Worm (Caenorhabditis elegans): ENCODE data around the gene algn-9.

The algn-9 gene

DNA sequence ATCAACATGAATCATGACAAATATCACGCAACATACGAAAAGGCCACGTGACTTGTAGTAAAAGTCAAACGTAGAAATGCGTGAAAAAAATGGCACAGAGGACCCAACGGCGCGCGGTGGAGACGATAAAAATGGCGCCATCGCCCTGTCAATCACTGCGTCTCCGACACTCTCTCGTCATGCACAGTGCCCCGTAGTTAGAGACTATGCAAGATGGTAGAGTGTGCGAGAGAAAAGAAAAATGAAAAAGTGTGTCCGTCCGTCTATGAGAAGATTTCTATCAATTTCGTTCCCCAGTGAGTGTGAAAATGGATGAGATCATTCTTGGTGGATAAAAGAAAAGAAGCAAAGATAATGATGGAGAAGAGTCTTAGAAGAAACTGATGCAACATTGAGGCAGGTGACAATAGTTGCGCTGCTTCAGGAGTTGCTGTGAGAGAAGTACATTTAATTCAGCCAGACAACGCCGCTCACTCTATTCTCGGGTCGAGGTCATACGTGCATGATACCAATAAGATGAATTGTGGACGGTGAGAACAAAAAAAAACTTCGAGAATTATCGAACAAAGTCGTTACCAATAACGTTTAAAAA lies 28.6 kb upstream of the algn-9 start (continued):
- TF ChIP-seq ceh-62 (tag; optimal IDR thresholded peaks at IDR 0.05) = no peak
- no peak for TF ChIP-seq ceh-28 (tag; optimal IDR thresholded peaks at IDR 0.05)
- TF ChIP-seq F37D6.2 (tag; optimal IDR thresholded peaks at IDR 0.05) = no peak
- no peak for TF ChIP-seq T26A8.4 (GFP tag; IDR thresholded peaks at IDR 0.05)
- no peak for TF ChIP-seq jun-1 (tag; optimal IDR thresholded peaks at IDR 0.05)
- peak in 1 of 2 experiments; percentile 26 for TF ChIP-seq daf-16 (GFP tag; optimal IDR thresholded peaks at IDR 0.05)
- peak; percentile 26 for TF ChIP-seq daf-16 (tag; optimal IDR thresholded peaks at IDR 0.05)
- no peak for TF ChIP-seq zip-11 (GFP tag; IDR thresholded peaks at IDR 0.05)
- no peak for TF ChIP-seq sdz-12 (GFP tag; optimal IDR thresholded peaks at IDR 0.05)

DNA sequence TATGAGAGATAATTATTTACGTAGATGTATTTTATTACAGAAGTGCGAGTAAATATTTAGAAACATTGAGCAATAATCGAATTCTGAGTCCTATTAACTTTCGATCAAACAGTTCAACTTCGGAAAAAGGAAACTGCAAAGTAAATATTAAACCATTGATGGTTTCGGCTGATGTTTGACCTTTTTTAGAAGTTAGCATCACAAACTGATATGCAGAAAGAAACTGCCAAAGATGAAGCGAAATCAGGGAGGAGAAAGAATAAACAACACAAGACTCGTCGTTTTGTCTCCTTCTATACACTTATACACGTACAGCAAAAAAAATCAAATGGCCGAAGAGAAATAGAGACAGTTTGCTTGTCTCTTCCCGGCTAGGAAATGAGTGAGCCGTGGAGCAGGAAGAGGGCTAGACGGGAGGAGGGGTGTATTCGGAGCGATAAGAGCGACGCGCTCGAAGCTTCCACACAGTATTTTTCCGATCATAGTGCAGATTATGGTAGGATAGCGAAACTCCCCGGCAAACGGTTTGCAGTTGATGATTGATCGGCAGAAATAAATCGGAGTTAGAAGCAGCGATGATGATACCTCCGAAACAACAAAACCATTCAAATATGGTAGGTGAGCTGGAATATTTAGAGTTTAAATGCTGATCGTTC lies 27.5 kb upstream of the algn-9 start:
- TF ChIP-seq hmg-1.1 (GFP tag; IDR thresholded peaks at IDR 0.05) = no peak
- peak; percentile 36 for TF ChIP-seq hlh-11 (tag; optimal IDR thresholded peaks at IDR 0.05)
- TF ChIP-seq lir-3 (tag; optimal IDR thresholded peaks at IDR 0.05) = no peak
- 0 out of 2 replicates have a peak, but pooled peaks have one; percentile 24 for TF ChIP-seq nhr-41 (GFP tag; IDR thresholded peaks at IDR 0.05)
- no peak for TF ChIP-seq nhr-111 (GFP tag; optimal IDR thresholded peaks at IDR 0.05)
- TF ChIP-seq T26A8.4 (GFP tag; IDR thresholded peaks at IDR 0.05) = no peak; the same call in 1 of the 2 replicates
- TF ChIP-seq nhr-28 (tag; optimal IDR thresholded peaks at IDR 0.05) = peak; percentile 16
- TF ChIP-seq ceh-28 (tag; optimal IDR thresholded peaks at IDR 0.05) = no peak
- peak; percentile 47; the same call in 1 of the 2 replicates for TF ChIP-seq set-16 (GFP tag; IDR thresholded peaks at IDR 0.05)
- 0 out of 2 replicates have a peak, but pooled peaks have one; percentile 28 for TF ChIP-seq tra-1 (GFP tag; IDR thresholded peaks at IDR 0.05)
- TF ChIP-seq lin-39 (tag; optimal IDR thresholded peaks at IDR 0.05) = no peak
- no peak for TF ChIP-seq mdl-1 (tag; optimal IDR thresholded peaks at IDR 0.05)
- peak; percentile 20 for TF ChIP-seq mes-2 (tag; optimal IDR thresholded peaks at IDR 0.05; ENCODE audit: poor library complexity, severe bottlenecking)
- peak; percentile 66 for TF ChIP-seq sdz-12 (GFP tag; optimal IDR thresholded peaks at IDR 0.05)
- TF ChIP-seq zip-2 (tag; optimal IDR thresholded peaks at IDR 0.05) = no peak
- TF ChIP-seq daf-19 (GFP tag; conservative IDR thresholded peaks at IDR 0.05) = peak; percentile 69; the same call in 1 of the 2 replicates
- no peak for TF ChIP-seq ceh-62 (tag; optimal IDR thresholded peaks at IDR 0.05)
- TF ChIP-seq dve-1 (tag; optimal IDR thresholded peaks at IDR 0.05; ENCODE audit: insufficient read depth) = no peak
- TF ChIP-seq madf-5 (GFP tag; IDR thresholded peaks at IDR 0.05) = no peak
- TF ChIP-seq ceh-82 (tag; optimal IDR thresholded peaks at IDR 0.05) = no peak
- no peak for TF ChIP-seq nhr-77 (tag; optimal IDR thresholded peaks at IDR 0.05)
- TF ChIP-seq tag-97 (GFP tag; IDR thresholded peaks at IDR 0.05) = no peak
- no peak for TF ChIP-seq R02D3.7 (tag; optimal IDR thresholded peaks at IDR 0.05)
- no peak for TF ChIP-seq nhr-237 (tag; optimal IDR thresholded peaks at IDR 0.05)
- peak in 1 of 2 experiments; percentile 91 for TF ChIP-seq unc-62 (GFP tag; optimal IDR thresholded peaks at IDR 0.05 in 1 of 2)
- TF ChIP-seq unc-62 (tag; optimal IDR thresholded peaks at IDR 0.05) = no peak
- TF ChIP-seq arid-1 (GFP tag; conservative IDR thresholded peaks at IDR 0.05) = no peak
- no peak for TF ChIP-seq nhr-76 (tag; optimal IDR thresholded peaks at IDR 0.05)
- TF ChIP-seq rbr-2 (tag; optimal IDR thresholded peaks at IDR 0.05) = no peak
- no peak for TF ChIP-seq daf-8 (GFP tag; IDR thresholded peaks at IDR 0.05)
- no peak for TF ChIP-seq lsy-2 (tag; optimal IDR thresholded peaks at IDR 0.05)
- no peak for TF ChIP-seq attf-4 (tag; optimal IDR thresholded peaks at IDR 0.05)
- TF ChIP-seq madf-9 (GFP tag; conservative IDR thresholded peaks at IDR 0.05) = no peak; the same call in 1 of the 2 replicates
- no peak for TF ChIP-seq F26F4.8 (GFP tag; conservative IDR thresholded peaks at IDR 0.05)
- TF ChIP-seq F44E2.7 (GFP tag; IDR thresholded peaks at IDR 0.05) = no peak
- no peak for TF ChIP-seq ceh-32 (tag; optimal IDR thresholded peaks at IDR 0.05; ENCODE audit: poor library complexity)
- no peak for TF ChIP-seq nhr-6 (tag; optimal IDR thresholded peaks at IDR 0.05)
- peak; percentile 67; the same call in 1 of the 2 replicates for TF ChIP-seq dmd-6 (GFP tag; IDR thresholded peaks at IDR 0.05)
- TF ChIP-seq fkh-10 (GFP tag; optimal IDR thresholded peaks at IDR 0.05) = no peak
- no peak for TF ChIP-seq jun-1 (tag; optimal IDR thresholded peaks at IDR 0.05)
- no peak for TF ChIP-seq aly-2 (tag; optimal IDR thresholded peaks at IDR 0.05)
- no peak for TF ChIP-seq nhr-25 (tag; optimal IDR thresholded peaks at IDR 0.05; ENCODE audit: borderline replicate concordance, insufficient read depth)
- no peak for TF ChIP-seq Y5F2A.4 (GFP tag; optimal IDR thresholded peaks at IDR 0.05)
- TF ChIP-seq php-3 (GFP tag; IDR thresholded peaks at IDR 0.05) = no peak

Data from whole organism, L4 larva.